Worm (Caenorhabditis elegans) whole organism, L2 larva: ENCODE measurements around the gene C26B2.7.

Experiments used
- nhr-11 ChIP-seq: fragments of 150-350 bp; optimal IDR thresholded peaks from 2 replicates; lab custom pipeline; 2014; ENCODE audit warnings: missing biosample characterization, missing genetic modification characterization
- nhr-237 ChIP-seq: fragments of 150-350 bp; optimal IDR thresholded peaks from 2 replicates; lab custom pipeline; 2014; ENCODE audit warnings: missing biosample characterization, missing genetic modification characterization
- snpc-4 ChIP-seq: fragments of 150-350 bp; optimal IDR thresholded peaks from 2 replicates; lab custom pipeline; 2014; ENCODE audit warnings: missing biosample characterization, missing genetic modification characterization

ce11 chrIV:7983728-7984346 is 32.2 kb upstream of the C26B2.7 start:
- TF ChIP-seq snpc-4 (tag; lab: Kevin White, UChicago) (no peak), nhr-11 (tag; lab: Kevin White, UChicago) (no peak), nhr-237 (no peak)
